Fruit fly (Drosophila melanogaster): ENCODE data around the gene CG11815.

Gene CG11815

dm6 chr3L:1947463-1948126 is 23.4 kb downstream of the CG11815 start, which contains the start of the genes mu2 and Cnb:
Gene mu2, minus strand, starts transcription at chr3L:1947475.
Gene Cnb, plus strand, starts transcription at chr3L:1947565.
- no peak for TF ChIP-seq CG12605 (GFP tag; IDR thresholded peaks at IDR 0.05)
- 0 out of 3 replicates have a peak, but pooled peaks have one; percentile 40 for TF ChIP-seq fd96Ca (GFP tag; IDR thresholded peaks at IDR 0.05)

dm6 chr3L:1940843-1941418 is 30.1 kb downstream of the CG11815 start, which contains the start of gene Mfap1:
Gene Mfap1, plus strand, starts transcription at chr3L:1941068.
- no peak for TF ChIP-seq Snoo (tag; optimal IDR thresholded peaks at IDR 0.05)
- TF ChIP-seq CG13204 (GFP tag; optimal IDR thresholded peaks at IDR 0.05), result no peak
- TF ChIP-seq CG8301 (tag; optimal IDR thresholded peaks at IDR 0.05), result no peak
- no peak for TF ChIP-seq fd96Ca (GFP tag; IDR thresholded peaks at IDR 0.05)
- TF ChIP-seq CG8159 (tag; optimal IDR thresholded peaks at IDR 0.05), result no peak
- TF ChIP-seq CG10348 (GFP tag; IDR thresholded peaks at IDR 0.05), result no peak
- TF ChIP-seq CG32121 (GFP tag; IDR thresholded peaks at IDR 0.05), result no peak
- no peak for TF ChIP-seq Ets98B (GFP tag; IDR thresholded peaks at IDR 0.05)
- TF ChIP-seq CG14655 (GFP tag; optimal IDR thresholded peaks at IDR 0.05), result no peak
- no peak for TF ChIP-seq EcR (GFP tag; optimal IDR thresholded peaks at IDR 0.05)
- no peak for TF ChIP-seq CG4496 (GFP tag; IDR thresholded peaks at IDR 0.05)
- TF ChIP-seq Pif1A (GFP tag; optimal IDR thresholded peaks at IDR 0.05), result no peak
- no peak for TF ChIP-seq CG34367 (tag; optimal IDR thresholded peaks at IDR 0.05)
- no peak for TF ChIP-seq CG15710 (tag; optimal IDR thresholded peaks at IDR 0.05)
- no peak for TF ChIP-seq CG17806 (tag; optimal IDR thresholded peaks at IDR 0.05)

dm6 chr3L:1939983-1940504 is 31.0 kb downstream of the CG11815 start:
- TF ChIP-seq CG4496 (GFP tag; IDR thresholded peaks at IDR 0.05) (0 out of 3 replicates have a peak, but pooled peaks have one; percentile 13), Snoo (tag; optimal IDR thresholded peaks at IDR 0.05) (no peak)

dm6 chr3L:1938767-1939166 is 32.2 kb downstream of the CG11815 start, which contains the start of the genes CG46523 and CG5687:
Gene CG46523, minus strand, starts transcription at chr3L:1939103.
Gene CG5687, minus strand, starts transcription at chr3L:1939103.
- TF ChIP-seq CG32121 (GFP tag; IDR thresholded peaks at IDR 0.05), result no peak
- peak; percentile 59; the same call in 2 of the 3 replicates for TF ChIP-seq CG4496 (GFP tag; IDR thresholded peaks at IDR 0.05)

dm6 chr3L:1937469-1937868 is 33.5 kb downstream of the CG11815 start:
- TF ChIP-seq CG8159 (tag; optimal IDR thresholded peaks at IDR 0.05), result peak; percentile 14
- TF ChIP-seq CG8301 (tag; optimal IDR thresholded peaks at IDR 0.05), result peak; percentile 49
- peak; percentile 6 for TF ChIP-seq Pif1B (GFP tag; optimal IDR thresholded peaks at IDR 0.05)
- peak; percentile 59 for TF ChIP-seq CG14655 (GFP tag; optimal IDR thresholded peaks at IDR 0.05)
- no peak for TF ChIP-seq gl (tag; optimal IDR thresholded peaks at IDR 0.05)
- TF ChIP-seq Ets98B (GFP tag; IDR thresholded peaks at IDR 0.05), result no peak; the same call in 1 of the 2 replicates
- TF ChIP-seq Pif1A (GFP tag; optimal IDR thresholded peaks at IDR 0.05), result no peak
- 0 out of 2 replicates have a peak, but pooled peaks have one; percentile 14 for TF ChIP-seq CG32121 (GFP tag; IDR thresholded peaks at IDR 0.05)
- TF ChIP-seq CG4496 (GFP tag; IDR thresholded peaks at IDR 0.05), result peak; percentile 64
- no peak for TF ChIP-seq fd96Ca (GFP tag; IDR thresholded peaks at IDR 0.05)
- TF ChIP-seq CG17806 (tag; optimal IDR thresholded peaks at IDR 0.05), result no peak

dm6 chr3L:1928959-1929358 is 42.0 kb downstream of the CG11815 start:
- TF ChIP-seq gl (tag; optimal IDR thresholded peaks at IDR 0.05) (no peak), CG32121 (GFP tag; IDR thresholded peaks at IDR 0.05) (no peak), Pif1B (GFP tag; optimal IDR thresholded peaks at IDR 0.05) (no peak), Pif1A (GFP tag; optimal IDR thresholded peaks at IDR 0.05) (no peak)

- no peak for TF ChIP-seq CG32121 (GFP tag; IDR thresholded peaks at IDR 0.05)
- no peak for TF ChIP-seq CG4496 (GFP tag; IDR thresholded peaks at IDR 0.05)
- no peak for TF ChIP-seq CG12605 (GFP tag; IDR thresholded peaks at IDR 0.05)
- TF ChIP-seq D1 (tag; optimal IDR thresholded peaks at IDR 0.05), result no peak
- TF ChIP-seq rn (GFP tag; IDR thresholded peaks at IDR 0.05), result no peak
- no peak for TF ChIP-seq CG10348 (GFP tag; IDR thresholded peaks at IDR 0.05)
- TF ChIP-seq gl (tag; optimal IDR thresholded peaks at IDR 0.05), result no peak
- TF ChIP-seq Pif1B (GFP tag; optimal IDR thresholded peaks at IDR 0.05), result no peak
Measured at dm6 chr3L:1920943-1921342, 50.1 kb downstream of the CG11815 start, which contains the start of gene Dbx. Gene Dbx, plus strand, starts transcription at chr3L:1921307.
